Fruit fly (Drosophila melanogaster) whole organism, wandering third instar larva: ENCODE results near the gene CG34293.

Source experiments
- Dif ChIP-seq: fragments of 200-275, 200-300 bp; sonication (Bioruptor generic); optimal IDR thresholded peaks from 2 replicates; lab custom pipeline; 2018; ENCODE audit warnings: missing biosample characterization, missing genetic modification characterization; ENCODE audit not compliant: partially characterized antibody
- GATAd ChIP-seq: sonication (Bioruptor generic); optimal IDR thresholded peaks from 2 replicates; lab custom pipeline; 2016; ENCODE audit warnings: missing biosample characterization, missing genetic modification characterization
- Hr78 ChIP-seq: fragments of >200 bp; optimal IDR thresholded peaks from 2 replicates; lab custom pipeline; 2017; ENCODE audit warnings: missing biosample characterization, missing genetic modification characterization
- Mio ChIP-seq: sonication (Bioruptor generic); optimal IDR thresholded peaks from 2 replicates; lab custom pipeline; 2016; ENCODE audit warnings: missing biosample characterization, missing genetic modification characterization
- N ChIP-seq: fragments of >200 bp; optimal IDR thresholded peaks from 2 replicates; lab custom pipeline; 2018; ENCODE audit warnings: missing biosample characterization, missing external identifiers, missing genetic modification characterization
- Rel ChIP-seq, 2 experiments: fragments of 200-800 bp; sonication (Bioruptor generic) in 1 of 2; optimal IDR thresholded peaks; 2 replicates in 1 of 2; 3 replicates in 1 of 2; lab custom pipeline; 2016 to 2019; ENCODE audit warnings: mild to moderate bottlenecking in 2 of 2, missing biosample characterization in 2 of 2, missing genetic modification characterization in 2 of 2, moderate library complexity in 1 of 2
- br ChIP-seq: fragments of 200-800 bp; sonication (Bioruptor generic); optimal IDR thresholded peaks from 2 replicates; lab custom pipeline; 2016; ENCODE audit warnings: missing biosample characterization, missing genetic modification characterization
- dmrt93B ChIP-seq: fragments of 200-800 bp; sonication (Bioruptor generic); optimal IDR thresholded peaks from 2 replicates; lab custom pipeline; 2018; ENCODE audit warnings: missing biosample characterization, mild to moderate bottlenecking, missing genetic modification characterization
- h ChIP-seq: fragments of 200-800 bp; sonication (Bioruptor generic); optimal IDR thresholded peaks from 3 replicates; lab custom pipeline; 2016; ENCODE audit warnings: missing biosample characterization, mild to moderate bottlenecking, missing genetic modification characterization
- lola ChIP-seq: fragments of >200 bp; optimal IDR thresholded peaks from 2 replicates; lab custom pipeline; 2017; ENCODE audit warnings: missing biosample characterization, missing genetic modification characterization
- pan ChIP-seq: fragments of >200 bp; optimal IDR thresholded peaks from 2 replicates; lab custom pipeline; 2017
- psq ChIP-seq: fragments of 200-800 bp; sonication (Bioruptor generic); optimal IDR thresholded peaks from 3 replicates; lab custom pipeline; 2017; ENCODE audit warnings: missing biosample characterization, mild to moderate bottlenecking, missing genetic modification characterization, moderate library complexity
- rgr ChIP-seq: fragments of 200-800 bp; sonication (Bioruptor generic); optimal IDR thresholded peaks from 3 replicates; lab custom pipeline; 2016; ENCODE audit warnings: missing biosample characterization, mild to moderate bottlenecking, missing genetic modification characterization
- tai ChIP-seq: sonication (Bioruptor generic); optimal IDR thresholded peaks from 2 replicates; lab custom pipeline; 2016; ENCODE audit warnings: missing biosample characterization, missing genetic modification characterization

- no peak for TF ChIP-seq GATAd (GFP tag; lab: Kevin White, UChicago)
- TF ChIP-seq rgr (GFP tag; lab: Kevin White, UChicago): no peak
- TF ChIP-seq tai: no peak
- TF ChIP-seq Dif (GFP tag; lab: Kevin White, UChicago): no peak
- TF ChIP-seq dmrt93B (GFP tag; lab: Kevin White, UChicago): no peak
- no peak for TF ChIP-seq Hr78 (GFP tag; lab: Kevin White, UChicago)
- TF ChIP-seq h (GFP tag; lab: Kevin White, UChicago): no peak
- TF ChIP-seq psq (GFP tag; lab: Kevin White, UChicago): no peak
- no peak for TF ChIP-seq Rel (GFP tag; optimal IDR thresholded peaks at IDR 0.05; lab: Kevin White, UChicago)
- no peak for TF ChIP-seq Rel (tag; optimal IDR thresholded peaks at IDR 0.05; lab: Kevin White, UChicago)
- TF ChIP-seq br (GFP tag; lab: Kevin White, UChicago): no peak
- TF ChIP-seq pan (lab: Kevin White, UChicago): no peak
- no peak for TF ChIP-seq lola (GFP tag; lab: Kevin White, UChicago)
- no peak for TF ChIP-seq Mio (GFP tag; lab: Kevin White, UChicago)
- no peak for TF ChIP-seq N (GFP tag; lab: Kevin White, UChicago)
These were observed 2.0 kb upstream of the CG34293 start for dm6 chr3R:27167350-27167749.
